Worm (Caenorhabditis elegans) whole organism, early embryonic: Measurements from ENCODE around the gene T05C1.1.

Experiments
- F13C5.2 ChIP-seq: sonication (generic microtip); optimal IDR thresholded peaks from 2 replicates; lab custom pipeline; 2017; ENCODE audit warnings: mild to moderate bottlenecking, missing genetic modification characterization, inconsistent platforms, missing compliant biosample characterization
- ama-1 ChIP-seq: fragments of 150-350 bp; optimal IDR thresholded peaks from 2 replicates; lab custom pipeline; 2014
- ceh-13 ChIP-seq: fragments of 200-800 bp; sonication (Bioruptor generic); optimal IDR thresholded peaks from 2 replicates; lab custom pipeline; 2018; ENCODE audit warnings: mild to moderate bottlenecking, missing genetic modification characterization, missing compliant biosample characterization
- ceh-36 ChIP-seq: sonication (generic microtip); optimal IDR thresholded peaks from 2 replicates; lab custom pipeline; 2016; ENCODE audit warnings: missing genetic modification characterization, inconsistent platforms, missing compliant biosample characterization
- ets-7 ChIP-seq: sonication (generic microtip); optimal IDR thresholded peaks from 2 replicates; lab custom pipeline; 2016; ENCODE audit warnings: missing genotype, missing genetic modification characterization, missing compliant biosample characterization
- flt-1 ChIP-seq: fragments of 200-800 bp; sonication (Bioruptor generic); IDR thresholded peaks from 2 replicates; pipeline ENCODE4 v1.3.6; 2022; ENCODE audit warnings: missing genetic modification characterization, missing compliant biosample characterization
- hmg-4 ChIP-seq: fragments of 200-800 bp; sonication (Bioruptor generic); optimal IDR thresholded peaks from 2 replicates; lab custom pipeline; 2018; ENCODE audit warnings: mild to moderate bottlenecking, missing genetic modification characterization, missing compliant biosample characterization
- pes-1 ChIP-seq: fragments of 200-800 bp; sonication (Bioruptor generic); IDR thresholded peaks from 2 replicates; pipeline ENCODE4 v1.3.6; 2022; ENCODE audit warnings: missing genetic modification reagents, missing genetic modification characterization, missing compliant biosample characterization
- scrt-1 ChIP-seq: fragments of 200-800 bp; sonication (Bioruptor generic); IDR thresholded peaks from 2 replicates; pipeline ENCODE4 v1.3.6; 2022; ENCODE audit warnings: missing genetic modification characterization, missing compliant biosample characterization
- sea-1 ChIP-seq: fragments of 200-800 bp; sonication (Bioruptor generic); conservative IDR thresholded peaks from 2 replicates; pipeline ENCODE4 v1.3.6; 2022; ENCODE audit warnings: missing genetic modification characterization, missing compliant biosample characterization
- tbx-11 ChIP-seq: fragments of 200-800 bp; sonication (Bioruptor generic); IDR thresholded peaks from 2 replicates; pipeline ENCODE4 v1.3.6; 2022; ENCODE audit warnings: missing genetic modification characterization, missing compliant biosample characterization
- tbx-37 ChIP-seq: fragments of 200-800 bp; sonication (Bioruptor generic); conservative IDR thresholded peaks from 2 replicates; pipeline ENCODE4 v1.3.6; 2022; ENCODE audit warnings: missing genetic modification reagents, missing genetic modification characterization, missing compliant biosample characterization
- tra-4 ChIP-seq: sonication (generic microtip); optimal IDR thresholded peaks from 2 replicates; lab custom pipeline; 2017; ENCODE audit warnings: missing genetic modification characterization, missing compliant biosample characterization

- no peak for TF ChIP-seq tbx-11 (GFP tag; lab: Robert Waterston, UW)
- no peak for TF ChIP-seq sea-1 (GFP tag; lab: Robert Waterston, UW)
- TF ChIP-seq tbx-37 (GFP tag; lab: Robert Waterston, UW), result no peak
- no peak for TF ChIP-seq ceh-36 (tag; lab: Kevin White, UChicago)
- TF ChIP-seq scrt-1 (GFP tag; lab: Robert Waterston, UW), result no peak
- TF ChIP-seq F13C5.2, result no peak
- no peak for TF ChIP-seq hmg-4 (GFP tag; lab: Kevin White, UChicago)
- TF ChIP-seq ceh-13 (GFP tag; lab: Kevin White, UChicago), result no peak
- no peak for TF ChIP-seq ama-1
- no peak for TF ChIP-seq pes-1
- no peak for TF ChIP-seq tra-4 (tag; lab: Kevin White, UChicago)
- no peak for TF ChIP-seq flt-1 (GFP tag; lab: Robert Waterston, UW)
- TF ChIP-seq ets-7 (tag; lab: Kevin White, UChicago), result no peak
Observed at ce11 chrII:4462842-4463241, 15.6 kb upstream of the T05C1.1 start.
